Worm (Caenorhabditis elegans) whole organism, early embryonic: ENCODE results near the gene T28F3.9.

Experiments used
- ama-1 ChIP-seq: fragments of 150-350 bp; optimal IDR thresholded peaks from 2 replicates; lab custom pipeline; 2014
- ceh-13 ChIP-seq: fragments of 200-800 bp; sonication (Bioruptor generic); optimal IDR thresholded peaks from 2 replicates; lab custom pipeline; 2018; ENCODE audit warnings: mild to moderate bottlenecking, missing genetic modification characterization, missing compliant biosample characterization
- ceh-36 ChIP-seq: sonication (generic microtip); optimal IDR thresholded peaks from 2 replicates; lab custom pipeline; 2016; ENCODE audit warnings: missing genetic modification characterization, inconsistent platforms, missing compliant biosample characterization
- hmg-4 ChIP-seq: fragments of 200-800 bp; sonication (Bioruptor generic); optimal IDR thresholded peaks from 2 replicates; lab custom pipeline; 2018; ENCODE audit warnings: mild to moderate bottlenecking, missing genetic modification characterization, missing compliant biosample characterization
- hnd-1 ChIP-seq: sonication (generic microtip); optimal IDR thresholded peaks from 2 replicates; lab custom pipeline; 2016; ENCODE audit warnings: missing genetic modification characterization, missing compliant biosample characterization
- pes-1 ChIP-seq: fragments of 200-800 bp; sonication (Bioruptor generic); IDR thresholded peaks from 2 replicates; pipeline ENCODE4 v1.3.6; 2022; ENCODE audit warnings: missing genetic modification reagents, missing genetic modification characterization, missing compliant biosample characterization
- scrt-1 ChIP-seq: fragments of 200-800 bp; sonication (Bioruptor generic); IDR thresholded peaks from 2 replicates; pipeline ENCODE4 v1.3.6; 2022; ENCODE audit warnings: missing genetic modification characterization, missing compliant biosample characterization
- sea-1 ChIP-seq: fragments of 200-800 bp; sonication (Bioruptor generic); conservative IDR thresholded peaks from 2 replicates; pipeline ENCODE4 v1.3.6; 2022; ENCODE audit warnings: missing genetic modification characterization, missing compliant biosample characterization
- tbx-37 ChIP-seq: fragments of 200-800 bp; sonication (Bioruptor generic); conservative IDR thresholded peaks from 2 replicates; pipeline ENCODE4 v1.3.6; 2022; ENCODE audit warnings: missing genetic modification reagents, missing genetic modification characterization, missing compliant biosample characterization

DNA sequence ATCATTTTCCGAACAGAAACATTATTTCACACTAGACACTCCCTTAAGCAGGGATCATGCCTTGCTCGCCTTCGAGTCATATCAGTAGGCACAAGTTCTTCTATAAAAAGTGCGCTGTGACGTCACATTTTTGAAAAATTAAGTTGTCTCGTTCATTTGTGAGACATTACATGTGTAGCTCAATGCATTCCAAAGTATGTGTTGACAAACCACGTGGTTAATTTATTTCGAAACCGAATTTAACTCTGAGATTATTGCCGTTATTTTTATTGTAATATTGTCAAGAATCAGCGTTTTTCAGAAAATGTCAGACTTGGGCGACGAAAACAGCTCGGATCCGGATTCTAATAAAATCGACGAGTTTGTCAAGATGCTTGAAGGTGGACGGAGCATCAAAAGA is 13.8 kb upstream of the T28F3.9 start, which contains the start of gene T28F3.5:
- no peak for TF ChIP-seq ceh-36 (tag; lab: Kevin White, UChicago)
- TF ChIP-seq hnd-1 (tag; lab: Kevin White, UChicago): no peak
- TF ChIP-seq pes-1 (GFP tag; lab: Robert Waterston, UW): no peak
- no peak for TF ChIP-seq hmg-4 (GFP tag; lab: Kevin White, UChicago)
- TF ChIP-seq tbx-37: no peak
- no peak for TF ChIP-seq scrt-1 (GFP tag; lab: Robert Waterston, UW)
- no peak for TF ChIP-seq ama-1
- TF ChIP-seq ceh-13 (GFP tag; lab: Kevin White, UChicago): no peak
- no peak for TF ChIP-seq sea-1 (GFP tag; lab: Robert Waterston, UW)
